Fruit fly (Drosophila melanogaster): ENCODE results near the gene Tim17a2.

DNA sequence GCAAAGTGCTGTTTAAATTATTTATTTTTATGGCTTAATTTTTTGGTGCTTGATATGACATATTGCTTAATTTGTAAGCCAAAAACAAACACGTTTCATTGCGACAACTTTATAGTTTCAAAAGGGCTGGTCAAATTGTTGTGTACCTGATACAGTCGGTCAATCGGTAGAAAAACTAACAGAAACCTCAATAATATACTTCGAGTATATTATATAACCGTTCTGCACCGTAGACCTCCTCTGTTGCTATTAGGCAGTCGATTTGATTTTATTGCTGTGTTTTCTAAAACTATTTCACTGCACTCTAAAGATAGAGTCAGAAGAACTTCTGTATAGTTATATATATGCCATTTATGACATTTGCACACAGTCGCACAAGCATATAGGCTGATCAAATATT lies 47.8 kb upstream of the Tim17a2 start:
- TF ChIP-seq CTCF (optimal IDR thresholded peaks at IDR 0.05) (no peak), CG8478 (optimal IDR thresholded peaks at IDR 0.05) (no peak)

Measured in S2 (cell line).